Worm (Caenorhabditis elegans) whole organism, L4 larva: Measurements from ENCODE around the gene T13A10.1.

ENCODE experiments used
- F49E8.2 ChIP-seq: sonication (generic microtip); optimal IDR thresholded peaks from 2 replicates; lab custom pipeline; 2016; ENCODE audit warnings: missing compliant biosample characterization, mild to moderate bottlenecking, missing genetic modification characterization, borderline replicate concordance
- R02D3.7 ChIP-seq: fragments of 150-350 bp; sonication (generic microtip); optimal IDR thresholded peaks from 3 replicates; lab custom pipeline; 2014; ENCODE audit warnings: missing biosample characterization, missing genetic modification characterization
- T20F7.1 ChIP-seq: fragments of 200-800 bp; sonication (Bioruptor generic); optimal IDR thresholded peaks from 2 replicates; lab custom pipeline; 2018; ENCODE audit warnings: mild to moderate bottlenecking, missing genetic modification characterization, missing compliant biosample characterization
- Y48G9A.11 ChIP-seq: fragments of 200-800 bp; sonication (Bioruptor generic); IDR thresholded peaks from 2 replicates; pipeline ENCODE4 v1.3.6; 2022; ENCODE audit warnings: missing genetic modification reagents, missing genetic modification characterization, missing compliant biosample characterization
- Y5F2A.4 ChIP-seq: fragments of 200-800 bp; sonication (Bioruptor generic); optimal IDR thresholded peaks from 2 replicates; lab custom pipeline; 2018; ENCODE audit warnings: mild to moderate bottlenecking, missing genetic modification characterization, missing compliant biosample characterization
- ZK337.2 ChIP-seq: fragments of 200-800 bp; sonication (Bioruptor generic); IDR thresholded peaks from 2 replicates; pipeline ENCODE4 v1.3.6; 2022; ENCODE audit warnings: missing genetic modification reagents, missing genetic modification characterization, missing compliant biosample characterization
- ZK546.5 ChIP-seq, 2 experiments: sonication (generic microtip); optimal IDR thresholded peaks; 2 replicates each; lab custom pipeline; 2017; ENCODE audit warnings: missing biosample characterization in 2 of 2, missing genetic modification characterization in 2 of 2
- aha-1 ChIP-seq: fragments of 150-350 bp; peaks from one replicate; lab custom pipeline; 2014; ENCODE audit warnings: missing biosample characterization, missing genetic modification characterization
- arid-1 ChIP-seq: fragments of 200-800 bp; sonication (Bioruptor generic); conservative IDR thresholded peaks from 2 replicates; pipeline ENCODE4 v1.3.6; 2022; ENCODE audit warnings: missing genetic modification reagents, missing genetic modification characterization, missing compliant biosample characterization
- ceh-20 ChIP-seq: fragments of 200-800 bp; sonication (Bioruptor generic); IDR thresholded peaks from 2 replicates; pipeline ENCODE4 v1.3.6; 2022; ENCODE audit warnings: missing genetic modification reagents, missing genetic modification characterization, missing compliant biosample characterization
- ceh-32 ChIP-seq: sonication (generic microtip); optimal IDR thresholded peaks from 2 replicates; lab custom pipeline; 2016; ENCODE audit warnings: mild to moderate bottlenecking, missing genetic modification characterization, missing compliant biosample characterization; ENCODE audit not compliant: poor library complexity
- ceh-44 ChIP-seq: fragments of 200-800 bp; sonication (Bioruptor generic); IDR thresholded peaks from 2 replicates; pipeline ENCODE4 v1.3.6; 2022; ENCODE audit warnings: missing genetic modification reagents, missing genetic modification characterization, missing compliant biosample characterization
- ces-1 ChIP-seq: fragments of 150-350 bp; sonication (generic microtip); optimal IDR thresholded peaks from 4 replicates; lab custom pipeline; 2014; ENCODE audit warnings: missing biosample characterization, missing genetic modification reagents, missing genetic modification characterization
- cey-2 ChIP-seq: sonication (generic microtip); optimal IDR thresholded peaks from 3 replicates; lab custom pipeline; 2017; ENCODE audit warnings: missing genetic modification characterization, mild to moderate bottlenecking, missing compliant biosample characterization, antibody characterized with exemption, borderline replicate concordance; ENCODE audit not compliant: insufficient read depth
- ctbp-1 ChIP-seq: fragments of 200-800 bp; sonication (Bioruptor generic); IDR thresholded peaks from 2 replicates; pipeline ENCODE4 v1.3.6; 2022; ENCODE audit warnings: missing genetic modification reagents, missing genetic modification characterization, missing compliant biosample characterization
- dmd-6 ChIP-seq: fragments of 200-800 bp; sonication (Bioruptor generic); IDR thresholded peaks from 2 replicates; pipeline ENCODE4 v1.3.6; 2022; ENCODE audit warnings: missing genetic modification reagents, missing genetic modification characterization, missing compliant biosample characterization
- dmd-9 ChIP-seq: fragments of 200-800 bp; sonication (Bioruptor generic); IDR thresholded peaks from 2 replicates; pipeline ENCODE4 v1.3.6; 2022; ENCODE audit warnings: missing genetic modification reagents, missing genetic modification characterization, missing compliant biosample characterization
- dve-1 ChIP-seq: sonication (generic microtip); optimal IDR thresholded peaks from 2 replicates; lab custom pipeline; 2017; ENCODE audit warnings: antibody characterized with exemption, mild to moderate bottlenecking, missing genetic modification characterization, missing compliant biosample characterization; ENCODE audit not compliant: insufficient read depth
- fos-1 ChIP-seq: fragments of 150-350 bp; optimal IDR thresholded peaks from 2 replicates; lab custom pipeline; 2014; ENCODE audit warnings: missing biosample characterization, missing genetic modification characterization
- gei-8 ChIP-seq: fragments of 200-800 bp; sonication (Bioruptor generic); optimal IDR thresholded peaks from 2 replicates; lab custom pipeline; 2018; ENCODE audit warnings: mild to moderate bottlenecking, missing genetic modification characterization, missing compliant biosample characterization
- hif-1 ChIP-seq, 2 experiments: sonication (generic microtip); optimal IDR thresholded peaks; 2 replicates each; lab custom pipeline; 2016 to 2017; ENCODE audit warnings: missing compliant biosample characterization in 2 of 2, missing genetic modification characterization in 2 of 2, missing genetic modification reagents in 2 of 2, missing genotype in 2 of 2, mild to moderate bottlenecking in 1 of 2
- hmg-1.1 ChIP-seq: fragments of 200-800 bp; sonication (Bioruptor generic); IDR thresholded peaks from 2 replicates; pipeline ENCODE4 v1.3.6; 2022; ENCODE audit warnings: missing genetic modification reagents, missing genetic modification characterization, missing compliant biosample characterization
- lim-7 ChIP-seq: fragments of 200-800 bp; sonication (Bioruptor generic); IDR thresholded peaks from 2 replicates; pipeline ENCODE4 v1.3.6; 2022; ENCODE audit warnings: missing genetic modification characterization, missing compliant biosample characterization
- lin-1 ChIP-seq: fragments of 200-800 bp; sonication (Bioruptor generic); IDR thresholded peaks from 2 replicates; pipeline ENCODE4 v1.3.6; 2022; ENCODE audit warnings: missing genetic modification reagents, missing genetic modification characterization, missing compliant biosample characterization
- lin-13 ChIP-seq: fragments of 150-350 bp; optimal IDR thresholded peaks from 2 replicates; lab custom pipeline; 2014; ENCODE audit warnings: missing biosample characterization, missing genetic modification reagents, missing genetic modification characterization
- lin-15B ChIP-seq: fragments of 150-350 bp; sonication (generic microtip); optimal IDR thresholded peaks from 3 replicates; lab custom pipeline; 2014; ENCODE audit warnings: missing biosample characterization, missing genetic modification characterization
- lin-38 ChIP-seq: fragments of 200-800 bp; sonication (Bioruptor generic); IDR thresholded peaks from 2 replicates; pipeline ENCODE4 v1.3.6; 2022; ENCODE audit warnings: missing genetic modification reagents, missing genetic modification characterization, missing compliant biosample characterization
- lin-39 ChIP-seq: fragments of 150-350 bp; optimal IDR thresholded peaks from 2 replicates; lab custom pipeline; 2014; ENCODE audit warnings: missing biosample characterization, missing genetic modification reagents, missing genetic modification characterization
- lir-3 ChIP-seq: sonication (generic microtip); optimal IDR thresholded peaks from 2 replicates; lab custom pipeline; 2016; ENCODE audit warnings: mild to moderate bottlenecking, missing genetic modification characterization, missing compliant biosample characterization
- mdt-29 ChIP-seq: fragments of 200-800 bp; sonication (Bioruptor generic); IDR thresholded peaks from 2 replicates; pipeline ENCODE4 v1.3.6; 2022; ENCODE audit warnings: missing genetic modification reagents, missing genetic modification characterization, missing compliant biosample characterization
- mxl-3 ChIP-seq: fragments of 200-800 bp; sonication (Bioruptor generic); optimal IDR thresholded peaks from 2 replicates; lab custom pipeline; 2018; ENCODE audit warnings: mild to moderate bottlenecking, missing genetic modification characterization, missing compliant biosample characterization
- nhr-11 ChIP-seq: fragments of 150-350 bp; optimal IDR thresholded peaks from 2 replicates; lab custom pipeline; 2014; ENCODE audit warnings: missing biosample characterization, missing genetic modification characterization
- nhr-111 ChIP-seq: fragments of 200-800 bp; sonication (Bioruptor generic); optimal IDR thresholded peaks from 2 replicates; lab custom pipeline; 2018; ENCODE audit warnings: mild to moderate bottlenecking, missing genetic modification characterization, missing compliant biosample characterization
- nhr-28 ChIP-seq: fragments of 150-350 bp; optimal IDR thresholded peaks from 2 replicates; lab custom pipeline; 2014; ENCODE audit warnings: missing biosample characterization, missing genetic modification characterization
- nhr-41 ChIP-seq: fragments of 200-800 bp; sonication (Bioruptor generic); IDR thresholded peaks from 2 replicates; pipeline ENCODE4 v1.3.6; 2022; ENCODE audit warnings: missing genetic modification reagents, missing genetic modification characterization, missing compliant biosample characterization
- nhr-48 ChIP-seq: sonication (generic microtip); optimal IDR thresholded peaks from 2 replicates; lab custom pipeline; 2016; ENCODE audit warnings: mild to moderate bottlenecking, missing genetic modification characterization, missing compliant biosample characterization
- nhr-6 ChIP-seq: fragments of 150-350 bp; optimal IDR thresholded peaks from 2 replicates; lab custom pipeline; 2014; ENCODE audit warnings: missing biosample characterization, missing genetic modification characterization
- nhr-76 ChIP-seq: fragments of 150-350 bp; optimal IDR thresholded peaks from 2 replicates; lab custom pipeline; 2014; ENCODE audit warnings: missing biosample characterization, missing genetic modification characterization
- nhr-77 ChIP-seq: fragments of 150-350 bp; optimal IDR thresholded peaks from 2 replicates; lab custom pipeline; 2014; ENCODE audit warnings: missing biosample characterization, missing genetic modification characterization
- php-3 ChIP-seq: fragments of 200-800 bp; sonication (Bioruptor generic); IDR thresholded peaks from 2 replicates; pipeline ENCODE4 v1.3.6; 2022; ENCODE audit warnings: missing genetic modification reagents, missing genetic modification characterization, missing compliant biosample characterization
- rbr-2 ChIP-seq: sonication (generic microtip); optimal IDR thresholded peaks from 2 replicates; lab custom pipeline; 2016; ENCODE audit warnings: missing genotype, missing genetic modification characterization, missing compliant biosample characterization
- saeg-2 ChIP-seq: fragments of 200-800 bp; sonication (Bioruptor generic); IDR thresholded peaks from 2 replicates; pipeline ENCODE4 v1.3.6; 2022; ENCODE audit warnings: missing genetic modification reagents, missing genetic modification characterization, missing compliant biosample characterization
- sdz-12 ChIP-seq: fragments of 200-800 bp; sonication (Bioruptor generic); optimal IDR thresholded peaks from 2 replicates; lab custom pipeline; 2018; ENCODE audit warnings: mild to moderate bottlenecking, missing genetic modification characterization, missing compliant biosample characterization
- set-16 ChIP-seq: fragments of 200-800 bp; sonication (Bioruptor generic); IDR thresholded peaks from 2 replicates; pipeline ENCODE4 v1.3.6; 2022; ENCODE audit warnings: missing genetic modification reagents, missing genetic modification characterization, missing compliant biosample characterization
- skn-1 ChIP-seq: fragments of 150-350 bp; optimal IDR thresholded peaks from 2 replicates; lab custom pipeline; 2014; ENCODE audit warnings: missing biosample characterization, missing genetic modification characterization
- spr-1 ChIP-seq: sonication (generic microtip); optimal IDR thresholded peaks from 2 replicates; lab custom pipeline; 2016; ENCODE audit warnings: mild to moderate bottlenecking, missing genetic modification characterization, missing compliant biosample characterization
- spr-3 ChIP-seq: fragments of 200-800 bp; sonication (Bioruptor generic); optimal IDR thresholded peaks from 2 replicates; lab custom pipeline; 2018; ENCODE audit warnings: mild to moderate bottlenecking, missing genetic modification characterization, missing compliant biosample characterization
- tag-97 ChIP-seq: fragments of 200-800 bp; sonication (Bioruptor generic); IDR thresholded peaks from 2 replicates; pipeline ENCODE4 v1.3.6; 2022; ENCODE audit warnings: missing genetic modification characterization, missing compliant biosample characterization
- unc-39 ChIP-seq: sonication (generic microtip); optimal IDR thresholded peaks from 2 replicates; lab custom pipeline; 2017; ENCODE audit warnings: missing biosample characterization, missing genetic modification characterization
- zip-11 ChIP-seq: fragments of 200-800 bp; sonication (Bioruptor generic); IDR thresholded peaks from 2 replicates; pipeline ENCODE4 v1.3.6; 2022; ENCODE audit warnings: missing genetic modification characterization, missing compliant biosample characterization
- ztf-11 ChIP-seq: fragments of 150-350 bp; optimal IDR thresholded peaks from 2 replicates; lab custom pipeline; 2014; ENCODE audit warnings: missing biosample characterization, missing genetic modification characterization
- ztf-7 ChIP-seq: fragments of 150-350 bp; optimal IDR thresholded peaks from 2 replicates; lab custom pipeline; 2014; ENCODE audit warnings: missing biosample characterization, missing genetic modification characterization

The T13A10.1 gene

ce11 chrIV:6321667-6322066, 45.8 kb downstream of the T13A10.1 start, which contains the start of gene Y73B6BL.29:
Y73B6BL.29 (plus strand) TSS chrIV:6321929.
- TF ChIP-seq nhr-111 (GFP tag; lab: Kevin White, UChicago) (no peak), rbr-2 (tag; lab: Kevin White, UChicago) (peak; percentile 78), nhr-41 (GFP tag; lab: Robert Waterston, UW) (no peak), Y48G9A.11 (GFP tag; lab: Robert Waterston, UW) (peak; percentile 85), ZK546.5 (tag; optimal IDR thresholded peaks at IDR 0.05; lab: Kevin White, UChicago) (peak; percentile 43 to 51), ZK337.2 (GFP tag; lab: Robert Waterston, UW) (peak; percentile 91), cey-2 (tag; lab: Kevin White, UChicago) (no peak), dmd-6 (GFP tag; lab: Robert Waterston, UW) (peak; percentile 78), Y5F2A.4 (GFP tag; lab: Kevin White, UChicago) (no peak), tag-97 (0 out of 2 replicates have a peak, but pooled peaks have one; percentile 62), set-16 (GFP tag; lab: Robert Waterston, UW) (no peak), saeg-2 (GFP tag; lab: Robert Waterston, UW) (no peak), lim-7 (GFP tag; lab: Robert Waterston, UW) (no peak), dmd-9 (GFP tag; lab: Robert Waterston, UW) (peak; percentile 82), lin-15B (tag; lab: Kevin White, UChicago) (no peak), spr-3 (GFP tag; lab: Kevin White, UChicago) (no peak), php-3 (GFP tag; lab: Robert Waterston, UW) (no peak), gei-8 (GFP tag; lab: Kevin White, UChicago) (no peak), R02D3.7 (no peak), nhr-6 (tag; lab: Kevin White, UChicago) (peak; percentile 96), lin-39 (tag; lab: Kevin White, UChicago) (no peak), lir-3 (peak; percentile 35), ctbp-1 (GFP tag; lab: Robert Waterston, UW) (peak; percentile 51; the same call in 1 of the 2 replicates), arid-1 (GFP tag; lab: Robert Waterston, UW) (peak; percentile 72), nhr-76 (tag; lab: Kevin White, UChicago) (no peak), skn-1 (tag; lab: Kevin White, UChicago) (no peak), fos-1 (tag; lab: Kevin White, UChicago) (no peak), lin-1 (GFP tag; lab: Robert Waterston, UW) (peak; percentile 29; the same call in 1 of the 2 replicates), spr-1 (tag; lab: Kevin White, UChicago) (peak; percentile 41), nhr-77 (tag; lab: Kevin White, UChicago) (no peak), nhr-28 (tag; lab: Kevin White, UChicago) (peak; percentile 60), lin-38 (GFP tag; lab: Robert Waterston, UW) (peak; percentile 86), lin-13 (GFP tag; lab: Kevin White, UChicago) (peak; percentile 35), ztf-11 (tag; lab: Kevin White, UChicago) (no peak), hif-1 (tag; optimal IDR thresholded peaks at IDR 0.05; lab: Kevin White, UChicago) (peak in 1 of 2 experiments; percentile 96), mdt-29 (GFP tag; lab: Robert Waterston, UW) (no peak; the same call in 1 of the 2 replicates), ztf-7 (tag; lab: Kevin White, UChicago) (peak; percentile 84), nhr-11 (tag; lab: Kevin White, UChicago) (no peak), nhr-48 (tag; lab: Kevin White, UChicago) (peak; percentile 42), aha-1 (tag; lab: Kevin White, UChicago) (peak; percentile 85), unc-39 (tag; lab: Kevin White, UChicago) (no peak), ceh-20 (GFP tag; lab: Robert Waterston, UW) (no peak), sdz-12 (GFP tag; lab: Kevin White, UChicago) (peak; percentile 90), dve-1 (tag; lab: Kevin White, UChicago) (peak; percentile 90), hmg-1.1 (peak; percentile 74), zip-11 (GFP tag; lab: Robert Waterston, UW) (no peak), ceh-44 (GFP tag; lab: Robert Waterston, UW) (peak; percentile 93), T20F7.1 (GFP tag; lab: Kevin White, UChicago) (peak; percentile 71), mxl-3 (GFP tag; lab: Kevin White, UChicago) (peak; percentile 51), ces-1 (GFP tag; lab: Kevin White, UChicago) (peak; percentile 15), F49E8.2 (peak; percentile 81), ceh-32 (tag; lab: Kevin White, UChicago) (peak; percentile 58)
